Fruit fly (Drosophila melanogaster) whole organism, embryonic: ENCODE data around the gene Catsup.

ENCODE experiments used
- Antp ChIP-seq: fragments of 200-800 bp; sonication (Bioruptor generic); optimal IDR thresholded peaks from 3 replicates; lab custom pipeline; 2016; ENCODE audit warnings: missing biosample characterization, missing genetic modification characterization
- BEAF-32 ChIP-seq: fragments of 200-800 bp; sonication (Bioruptor generic); optimal IDR thresholded peaks from 3 replicates; lab custom pipeline; 2017; ENCODE audit warnings: missing biosample characterization, missing genetic modification characterization, mild to moderate bottlenecking, moderate library complexity, missing genetic modification reagents
- CG11504 ChIP-seq: fragments of 200-800 bp; sonication (Bioruptor generic); optimal IDR thresholded peaks from 3 replicates; lab custom pipeline; 2019; ENCODE audit warnings: missing biosample characterization, mild to moderate bottlenecking, missing genetic modification characterization, moderate library complexity
- CG12391 ChIP-seq: fragments of 200-800 bp; sonication (Bioruptor generic); optimal IDR thresholded peaks from 3 replicates; lab custom pipeline; 2018; ENCODE audit warnings: missing biosample characterization, mild to moderate bottlenecking, missing genetic modification characterization, moderate library complexity
- CG13287 ChIP-seq: fragments of 200-800 bp; sonication (Bioruptor generic); IDR thresholded peaks from 2 replicates; pipeline ENCODE4 v1.3.6; 2022; ENCODE audit warnings: missing biosample characterization, missing genetic modification characterization; ENCODE audit not compliant: partially characterized antibody
- CG14710 ChIP-seq: fragments of 200-800 bp; sonication (Bioruptor generic); optimal IDR thresholded peaks from 3 replicates; lab custom pipeline; 2019; ENCODE audit warnings: missing biosample characterization, mild to moderate bottlenecking, missing genetic modification characterization, moderate library complexity
- CG16813 ChIP-seq: fragments of 200-800 bp; sonication (Bioruptor generic); IDR thresholded peaks from 3 replicates; pipeline ENCODE4 v1.3.6; 2022; ENCODE audit warnings: missing biosample characterization, missing genetic modification characterization; ENCODE audit not compliant: partially characterized antibody
- CG17385 ChIP-seq: fragments of 200-800 bp; sonication (Bioruptor generic); optimal IDR thresholded peaks from 3 replicates; lab custom pipeline; 2018; ENCODE audit warnings: missing biosample characterization, mild to moderate bottlenecking, missing genetic modification characterization
- CG2116 ChIP-seq: fragments of 200-800 bp; sonication (Bioruptor generic); optimal IDR thresholded peaks from 3 replicates; lab custom pipeline; 2018; ENCODE audit warnings: missing biosample characterization, mild to moderate bottlenecking, missing genetic modification characterization
- CG2129 ChIP-seq: fragments of 200-800 bp; sonication (Bioruptor generic); IDR thresholded peaks from 2 replicates; pipeline ENCODE4 v1.3.6; 2022; ENCODE audit warnings: missing biosample characterization, missing genetic modification characterization; ENCODE audit not compliant: partially characterized antibody
- CG2712 ChIP-seq: fragments of 200-800 bp; optimal IDR thresholded peaks from 3 replicates; lab custom pipeline; 2019; ENCODE audit warnings: missing biosample characterization, mild to moderate bottlenecking, missing genetic modification characterization, moderate library complexity
- CG32532 ChIP-seq: fragments of 200-800 bp; sonication (Bioruptor generic); IDR thresholded peaks from 2 replicates; pipeline ENCODE4 v1.3.6; 2022; ENCODE audit warnings: missing biosample characterization, missing genetic modification characterization
- CG34224 ChIP-seq: fragments of 200-800 bp; sonication (Bioruptor generic); IDR thresholded peaks from 3 replicates; pipeline ENCODE4 v1.3.6; 2022; ENCODE audit warnings: missing biosample characterization, missing genetic modification characterization; ENCODE audit not compliant: partially characterized antibody
- CG42726 ChIP-seq: fragments of 200-800 bp; sonication (Bioruptor generic); IDR thresholded peaks from 2 replicates; pipeline ENCODE4 v1.3.6; 2022; ENCODE audit warnings: missing biosample characterization, missing genetic modification characterization; ENCODE audit not compliant: partially characterized antibody
- CG4617 ChIP-seq: fragments of 200-800 bp; sonication (Bioruptor generic); optimal IDR thresholded peaks from 3 replicates; lab custom pipeline; 2016; ENCODE audit warnings: missing biosample characterization, missing genetic modification characterization, borderline replicate concordance
- CG5180 ChIP-seq: fragments of 200-800 bp; sonication (Bioruptor generic); optimal IDR thresholded peaks from 3 replicates; lab custom pipeline; 2017; ENCODE audit warnings: missing biosample characterization, missing genetic modification characterization, mild to moderate bottlenecking, moderate library complexity, missing genetic modification reagents
- CG6791 ChIP-seq: fragments of 200-800 bp; sonication (Bioruptor generic); IDR thresholded peaks from 3 replicates; pipeline ENCODE4 v1.3.6; 2022; ENCODE audit warnings: missing biosample characterization, missing genetic modification characterization; ENCODE audit not compliant: partially characterized antibody
- CG7963 ChIP-seq: fragments of 200-800 bp; sonication (Bioruptor generic); IDR thresholded peaks from 3 replicates; pipeline ENCODE4 v1.3.6; 2022; ENCODE audit warnings: missing biosample characterization, missing genetic modification characterization; ENCODE audit not compliant: partially characterized antibody
- Chrac-16 ChIP-seq: fragments of 200-800 bp; sonication (Bioruptor generic); optimal IDR thresholded peaks from 3 replicates; lab custom pipeline; 2016; ENCODE audit warnings: missing biosample characterization, missing genetic modification characterization
- Dll ChIP-seq: fragments of 200-800 bp; sonication (Bioruptor generic); IDR thresholded peaks from 4 replicates; pipeline ENCODE4 v1.3.6; 2022; ENCODE audit warnings: missing biosample characterization, missing genetic modification characterization; ENCODE audit not compliant: partially characterized antibody
- Doc3 ChIP-seq: fragments of 200-800 bp; sonication (Bioruptor generic); IDR thresholded peaks from 3 replicates; pipeline ENCODE4 v1.3.6; 2022; ENCODE audit warnings: missing biosample characterization, missing genetic modification characterization; ENCODE audit not compliant: partially characterized antibody
- Dref ChIP-seq: fragments of 200-800 bp; sonication (Bioruptor generic); IDR thresholded peaks from 2 replicates; pipeline ENCODE4 v1.3.6; 2022; ENCODE audit warnings: missing biosample characterization, missing genetic modification characterization
- MESR4 ChIP-seq: fragments of 200-800 bp; sonication (Bioruptor generic); optimal IDR thresholded peaks from 2 replicates; lab custom pipeline; 2018; ENCODE audit warnings: missing biosample characterization, mild to moderate bottlenecking, missing genetic modification characterization, moderate library complexity
- Rfx ChIP-seq: fragments of 200-800 bp; sonication (Bioruptor generic); IDR thresholded peaks from 2 replicates; pipeline ENCODE4 v1.3.6; 2022; ENCODE audit warnings: missing biosample characterization, missing genetic modification characterization
- Scr ChIP-seq: fragments of 200-800 bp; sonication (Bioruptor generic); IDR thresholded peaks from 2 replicates; pipeline ENCODE4 v1.3.6; 2022; ENCODE audit warnings: missing biosample characterization, missing genetic modification characterization; ENCODE audit not compliant: partially characterized antibody
- Sry-δ ChIP-seq: fragments of 200-800 bp; sonication (Bioruptor generic); optimal IDR thresholded peaks from 2 replicates; lab custom pipeline; 2016; ENCODE audit warnings: missing biosample characterization, missing genetic modification characterization
- amos ChIP-seq: fragments of 200-800 bp; sonication (Bioruptor generic); IDR thresholded peaks from 2 replicates; pipeline ENCODE4 v1.3.6; 2022; ENCODE audit warnings: missing biosample characterization, missing genetic modification characterization; ENCODE audit not compliant: partially characterized antibody
- bbx ChIP-seq: fragments of 200-800 bp; sonication (Bioruptor generic); IDR thresholded peaks from 2 replicates; pipeline ENCODE4 v1.3.6; 2022; ENCODE audit warnings: missing biosample characterization, missing genetic modification characterization; ENCODE audit not compliant: partially characterized antibody
- chinmo ChIP-seq: fragments of 200-800 bp; sonication (Bioruptor generic); IDR thresholded peaks from 4 replicates; pipeline ENCODE4 v1.3.6; 2022; ENCODE audit warnings: missing biosample characterization, missing genetic modification characterization; ENCODE audit not compliant: partially characterized antibody
- crp ChIP-seq, 2 experiments: fragments of 200-800 bp; sonication (Bioruptor generic); optimal IDR thresholded peaks; 2 replicates in 1 of 2; 3 replicates in 1 of 2; lab custom pipeline; 2017; ENCODE audit warnings: missing biosample characterization in 2 of 2, missing genetic modification characterization in 2 of 2, mild to moderate bottlenecking in 1 of 2, moderate library complexity in 1 of 2
- fd3F ChIP-seq: fragments of 200-800 bp; sonication (Bioruptor generic); optimal IDR thresholded peaks from 2 replicates; lab custom pipeline; 2018; ENCODE audit warnings: missing biosample characterization, mild to moderate bottlenecking, missing genetic modification characterization, moderate library complexity
- h ChIP-seq: fragments of >200 bp; optimal IDR thresholded peaks from 2 replicates; lab custom pipeline; 2017
- hb ChIP-seq: fragments of 200-800 bp; sonication (Bioruptor generic); IDR thresholded peaks from 3 replicates; pipeline ENCODE4 v1.3.6; 2022; ENCODE audit warnings: missing biosample characterization, missing genetic modification characterization; ENCODE audit not compliant: partially characterized antibody
- inv ChIP-seq: fragments of 200-800 bp; sonication (Bioruptor generic); IDR thresholded peaks from 2 replicates; pipeline ENCODE4 v1.3.6; 2022; ENCODE audit warnings: missing biosample characterization, missing genetic modification characterization; ENCODE audit not compliant: partially characterized antibody
- knrl ChIP-seq: fragments of 200-800 bp; sonication (Bioruptor generic); IDR thresholded peaks from 3 replicates; pipeline ENCODE4 v1.3.6; 2022; ENCODE audit warnings: missing biosample characterization, missing genetic modification characterization; ENCODE audit not compliant: partially characterized antibody
- phol ChIP-seq: fragments of 200-800 bp; sonication (Bioruptor generic); optimal IDR thresholded peaks from 3 replicates; lab custom pipeline; 2018; ENCODE audit warnings: missing biosample characterization, mild to moderate bottlenecking, missing genetic modification characterization, moderate library complexity
- pzg ChIP-seq: fragments of 200-800 bp; sonication (Bioruptor generic); optimal IDR thresholded peaks from 3 replicates; lab custom pipeline; 2018; ENCODE audit warnings: missing biosample characterization, mild to moderate bottlenecking, missing genetic modification characterization, moderate library complexity
- row ChIP-seq: fragments of 200-800 bp; sonication (Bioruptor generic); IDR thresholded peaks from 3 replicates; pipeline ENCODE4 v1.3.6; 2022; ENCODE audit warnings: missing biosample characterization, missing genetic modification characterization
- scrt ChIP-seq: fragments of 200-800 bp; sonication (Bioruptor generic); optimal IDR thresholded peaks from 2 replicates; lab custom pipeline; 2018; ENCODE audit warnings: missing biosample characterization, mild to moderate bottlenecking, missing genetic modification characterization, moderate library complexity
- sens ChIP-seq: fragments of 200-800 bp; sonication (Bioruptor generic); peaks from one replicate; lab custom pipeline; 2016; ENCODE audit warnings: missing biosample characterization, missing genetic modification characterization
- sna ChIP-seq: fragments of 200-800 bp; sonication (Bioruptor generic); IDR thresholded peaks from 2 replicates; pipeline ENCODE4 v1.3.6; 2022; ENCODE audit warnings: missing biosample characterization, missing genetic modification characterization; ENCODE audit not compliant: partially characterized antibody
- tna ChIP-seq: fragments of 200-800 bp; sonication (Bioruptor generic); IDR thresholded peaks from 2 replicates; pipeline ENCODE4 v1.3.6; 2022; ENCODE audit warnings: missing biosample characterization, missing genetic modification characterization; ENCODE audit not compliant: partially characterized antibody
- trem ChIP-seq: fragments of 200-800 bp; optimal IDR thresholded peaks from 3 replicates; lab custom pipeline; 2019; ENCODE audit warnings: missing biosample characterization, mild to moderate bottlenecking, missing genetic modification characterization, moderate library complexity
- unc-4 ChIP-seq: fragments of 200-800 bp; sonication (Bioruptor generic); IDR thresholded peaks from 2 replicates; pipeline ENCODE4 v1.3.6; 2022; ENCODE audit warnings: missing biosample characterization, missing genetic modification characterization; ENCODE audit not compliant: partially characterized antibody
- vnd ChIP-seq: fragments of 200-800 bp; sonication (Bioruptor generic); IDR thresholded peaks from 3 replicates; pipeline ENCODE4 v1.3.6; 2022; ENCODE audit warnings: missing biosample characterization, missing genetic modification characterization; ENCODE audit not compliant: partially characterized antibody
- zen2 ChIP-seq: fragments of 200-800 bp; sonication (Bioruptor generic); IDR thresholded peaks from 3 replicates; pipeline ENCODE4 v1.3.6; 2022; ENCODE audit warnings: missing biosample characterization, missing genetic modification characterization; ENCODE audit not compliant: partially characterized antibody

The Catsup gene

dm6 chr2L:19033288-19033687 is 8.4 kb upstream of the Catsup start, which contains the start of gene hook (continued):
- no peak for TF ChIP-seq CG5180 (GFP tag; lab: Kevin White, UChicago)
- peak; percentile 15 for TF ChIP-seq CG14710 (tag; lab: Kevin White, UChicago)
- peak; percentile 14 for TF ChIP-seq CG12391 (tag; lab: Kevin White, UChicago)
- TF ChIP-seq knrl (GFP tag; lab: Robert Waterston, UW): peak; percentile 84
- TF ChIP-seq row (GFP tag; lab: Robert Waterston, UW): peak; percentile 49; the same call in 2 of the 3 replicates
- TF ChIP-seq phol: peak; percentile 2
- peak; percentile 67 for TF ChIP-seq inv
- TF ChIP-seq hb (GFP tag; lab: Robert Waterston, UW): peak; percentile 67; the same call in 2 of the 3 replicates
- TF ChIP-seq CG7963 (GFP tag; lab: Robert Waterston, UW): peak; percentile 45; the same call in 1 of the 3 replicates
- no peak for TF ChIP-seq CG11504 (tag; lab: Kevin White, UChicago)
- peak in 1 of 2 experiments; percentile 76 for TF ChIP-seq crp (GFP tag; optimal IDR thresholded peaks at IDR 0.05; lab: Kevin White, UChicago)
- peak; percentile 85 for TF ChIP-seq bbx (GFP tag; lab: Robert Waterston, UW)
- TF ChIP-seq CG42726 (GFP tag; lab: Robert Waterston, UW): peak; percentile 55; the same call in 1 of the 2 replicates
- peak; percentile 72 for TF ChIP-seq unc-4
- peak; percentile 64 for TF ChIP-seq vnd (GFP tag; lab: Robert Waterston, UW)
- TF ChIP-seq CG2712 (tag; lab: Kevin White, UChicago): peak; percentile 24
- peak; percentile 61 for TF ChIP-seq Sry-δ
- TF ChIP-seq CG2116 (GFP tag; lab: Kevin White, UChicago): peak; percentile 60
- TF ChIP-seq CG16813 (GFP tag; lab: Robert Waterston, UW): peak; percentile 69
- no peak for TF ChIP-seq fd3F (GFP tag; lab: Kevin White, UChicago)
- peak; percentile 85 for TF ChIP-seq Dll
- TF ChIP-seq CG2129 (GFP tag; lab: Robert Waterston, UW): peak; percentile 63
- peak; percentile 68 for TF ChIP-seq BEAF-32
- peak; percentile 75 for TF ChIP-seq amos (GFP tag; lab: Robert Waterston, UW)
- peak; percentile 22 for TF ChIP-seq CG4617 (GFP tag; lab: Kevin White, UChicago)
- TF ChIP-seq chinmo (GFP tag; lab: Robert Waterston, UW): peak; percentile 81; the same call in 2 of the 4 replicates
- TF ChIP-seq Antp (GFP tag; lab: Kevin White, UChicago): no peak
- TF ChIP-seq Chrac-16: no peak
- TF ChIP-seq tna (GFP tag; lab: Robert Waterston, UW): 0 out of 2 replicates have a peak, but pooled peaks have one; percentile 40
- TF ChIP-seq Doc3 (GFP tag; lab: Robert Waterston, UW): peak; percentile 84
- TF ChIP-seq CG32532 (GFP tag; lab: Robert Waterston, UW): no peak
- TF ChIP-seq trem (tag; lab: Kevin White, UChicago): peak; percentile 52
- peak; percentile 81 for TF ChIP-seq CG13287 (GFP tag; lab: Robert Waterston, UW)
- no peak for TF ChIP-seq h
- TF ChIP-seq scrt (GFP tag; lab: Kevin White, UChicago): peak; percentile 40
- TF ChIP-seq zen2 (GFP tag; lab: Robert Waterston, UW): peak; percentile 75
- 0 out of 2 replicates have a peak, but pooled peaks have one; percentile 14 for TF ChIP-seq Rfx (GFP tag; lab: Robert Waterston, UW)
- TF ChIP-seq sna (GFP tag; lab: Robert Waterston, UW): peak; percentile 82
- no peak for TF ChIP-seq sens (GFP tag; lab: Kevin White, UChicago)
- TF ChIP-seq CG34224 (GFP tag; lab: Robert Waterston, UW): peak; percentile 70
- TF ChIP-seq CG17385: peak; percentile 6
- TF ChIP-seq MESR4 (GFP tag; lab: Kevin White, UChicago): peak; percentile 45
- TF ChIP-seq CG6791: peak; percentile 84
- TF ChIP-seq pzg (GFP tag; lab: Kevin White, UChicago): peak; percentile 23
- TF ChIP-seq Scr (GFP tag; lab: Robert Waterston, UW): peak; percentile 81
- peak; percentile 69 for TF ChIP-seq Dref
